Fruit fly (Drosophila melanogaster) whole organism, embryonic: Measurements from ENCODE around the gene MED14.

Source experiments
- Antp ChIP-seq: fragments of 200-800 bp; sonication (Bioruptor generic); optimal IDR thresholded peaks from 3 replicates; lab custom pipeline; 2016; ENCODE audit warnings: missing biosample characterization, missing genetic modification characterization
- Asciz ChIP-seq: fragments of 200-800 bp; sonication (Bioruptor generic); optimal IDR thresholded peaks from 2 replicates; lab custom pipeline; 2017; ENCODE audit warnings: missing biosample characterization, mild to moderate bottlenecking, missing genetic modification characterization, missing genetic modification reagents
- BtbVII ChIP-seq: fragments of 200-800 bp; sonication (Bioruptor generic); optimal IDR thresholded peaks from 3 replicates; lab custom pipeline; 2017; ENCODE audit warnings: missing biosample characterization, mild to moderate bottlenecking, missing genetic modification characterization
- CG10366 ChIP-seq: fragments of 200-800 bp; sonication (Bioruptor generic); IDR thresholded peaks from 2 replicates; pipeline ENCODE4 v1.3.6; 2022; ENCODE audit warnings: missing biosample characterization, missing genetic modification characterization
- CG10543 ChIP-seq: fragments of 200-800 bp; sonication (Bioruptor generic); optimal IDR thresholded peaks from 3 replicates; lab custom pipeline; 2017; ENCODE audit warnings: missing biosample characterization, mild to moderate bottlenecking, missing genetic modification characterization, moderate library complexity
- CG10979 ChIP-seq: fragments of 200-800 bp; sonication (Bioruptor generic); optimal IDR thresholded peaks from 2 replicates; lab custom pipeline; 2018; ENCODE audit warnings: missing biosample characterization, mild to moderate bottlenecking, missing genetic modification characterization, moderate library complexity
- CG11085 ChIP-seq: fragments of 200-800 bp; sonication (Bioruptor generic); IDR thresholded peaks from 2 replicates; pipeline ENCODE4 v1.3.6; 2022; ENCODE audit warnings: missing biosample characterization, missing genetic modification characterization
- CG13287 ChIP-seq: fragments of 200-800 bp; sonication (Bioruptor generic); IDR thresholded peaks from 2 replicates; pipeline ENCODE4 v1.3.6; 2022; ENCODE audit warnings: missing biosample characterization, missing genetic modification characterization; ENCODE audit not compliant: partially characterized antibody
- CG15011 ChIP-seq: fragments of 200-800 bp; sonication (Bioruptor generic); optimal IDR thresholded peaks from 3 replicates; lab custom pipeline; 2018; ENCODE audit warnings: missing biosample characterization, mild to moderate bottlenecking, missing genetic modification characterization
- CG1529 ChIP-seq: fragments of 200-800 bp; sonication (Bioruptor generic); optimal IDR thresholded peaks from 3 replicates; lab custom pipeline; 2018; ENCODE audit warnings: missing biosample characterization, missing genetic modification characterization
- CG15479 ChIP-seq: fragments of 200-800 bp; sonication (Bioruptor generic); optimal IDR thresholded peaks from 3 replicates; lab custom pipeline; 2019; ENCODE audit warnings: missing biosample characterization, mild to moderate bottlenecking, missing genetic modification characterization, moderate library complexity
- CG2889 ChIP-seq: fragments of 200-800 bp; sonication (Bioruptor generic); IDR thresholded peaks from 3 replicates; pipeline ENCODE4 v1.3.6; 2022; ENCODE audit warnings: missing biosample characterization, missing genetic modification characterization
- CG31224 ChIP-seq: fragments of 200-800 bp; sonication (Bioruptor generic); IDR thresholded peaks from 2 replicates; pipeline ENCODE4 v1.3.6; 2022; ENCODE audit warnings: missing biosample characterization, missing genetic modification characterization
- CG32767 ChIP-seq: fragments of 200-800 bp; sonication (Bioruptor generic); IDR thresholded peaks from 2 replicates; pipeline ENCODE4 v1.3.6; 2022; ENCODE audit warnings: missing biosample characterization, missing genetic modification characterization
- CG33213 ChIP-seq: fragments of 200-800 bp; sonication (Bioruptor generic); optimal IDR thresholded peaks from 3 replicates; lab custom pipeline; 2016; ENCODE audit warnings: missing biosample characterization, missing genetic modification characterization
- CG34422 ChIP-seq: fragments of 200-800 bp; sonication (Bioruptor generic); IDR thresholded peaks from 3 replicates; pipeline ENCODE4 v1.3.6; 2022; ENCODE audit warnings: missing biosample characterization, missing genetic modification characterization
- CG4404 ChIP-seq: fragments of 200-800 bp; sonication (Bioruptor generic); IDR thresholded peaks from 2 replicates; pipeline ENCODE4 v1.3.6; 2022; ENCODE audit warnings: missing biosample characterization, missing genetic modification characterization
- CG6272 ChIP-seq: fragments of 200-800 bp; sonication (Bioruptor generic); IDR thresholded peaks from 2 replicates; pipeline ENCODE4 v1.3.6; 2022; ENCODE audit warnings: missing biosample characterization, missing genetic modification characterization
- CG7745 ChIP-seq: fragments of 200-800 bp; sonication (Bioruptor generic); optimal IDR thresholded peaks from 2 replicates; lab custom pipeline; 2018; ENCODE audit warnings: missing biosample characterization, mild to moderate bottlenecking, missing genetic modification characterization, moderate library complexity
- CG8388 ChIP-seq: fragments of 200-800 bp; sonication (Bioruptor generic); optimal IDR thresholded peaks from 2 replicates; lab custom pipeline; 2019; ENCODE audit warnings: missing biosample characterization, mild to moderate bottlenecking, missing genetic modification characterization, moderate library complexity
- CrebB ChIP-seq: fragments of 200-800 bp; sonication (Bioruptor generic); optimal IDR thresholded peaks from 3 replicates; lab custom pipeline; 2018; ENCODE audit warnings: missing biosample characterization, mild to moderate bottlenecking, missing genetic modification characterization
- Dek ChIP-seq: fragments of 200-800 bp; sonication (Bioruptor generic); optimal IDR thresholded peaks from 3 replicates; lab custom pipeline; 2019; ENCODE audit warnings: missing biosample characterization, mild to moderate bottlenecking, missing genetic modification characterization, moderate library complexity
- HLH54F ChIP-seq: fragments of 200-800 bp; sonication (Bioruptor generic); optimal IDR thresholded peaks from 3 replicates; lab custom pipeline; 2016; ENCODE audit warnings: missing biosample characterization, missing genetic modification characterization
- Hey ChIP-seq: fragments of 200-800 bp; sonication (Bioruptor generic); optimal IDR thresholded peaks from 3 replicates; lab custom pipeline; 2018; ENCODE audit warnings: missing biosample characterization, mild to moderate bottlenecking, missing genetic modification characterization
- Hr39 ChIP-seq: fragments of >200 bp; optimal IDR thresholded peaks from 2 replicates; lab custom pipeline; 2017
- Lim3 ChIP-seq: fragments of 200-800 bp; sonication (Bioruptor generic); IDR thresholded peaks from 2 replicates; pipeline ENCODE4 v1.3.6; 2022; ENCODE audit warnings: missing biosample characterization, missing genetic modification characterization
- MESR4 ChIP-seq: fragments of 200-800 bp; sonication (Bioruptor generic); optimal IDR thresholded peaks from 2 replicates; lab custom pipeline; 2018; ENCODE audit warnings: missing biosample characterization, mild to moderate bottlenecking, missing genetic modification characterization, moderate library complexity
- Max ChIP-seq: fragments of 200-800 bp; sonication (Bioruptor generic); optimal IDR thresholded peaks from 2 replicates; lab custom pipeline; 2016; ENCODE audit warnings: missing biosample characterization, mild to moderate bottlenecking, missing genetic modification characterization
- Side ChIP-seq: fragments of 200-800 bp; sonication (Bioruptor generic); optimal IDR thresholded peaks from 2 replicates; lab custom pipeline; 2016; ENCODE audit warnings: missing biosample characterization, missing genetic modification characterization
- ato ChIP-seq: fragments of 200-800 bp; sonication (Bioruptor generic); IDR thresholded peaks from 2 replicates; pipeline ENCODE4 v1.3.6; 2022; ENCODE audit warnings: missing biosample characterization, missing genetic modification characterization; ENCODE audit not compliant: partially characterized antibody
- btn ChIP-seq: fragments of 200-800 bp; sonication (Bioruptor generic); optimal IDR thresholded peaks from 2 replicates; lab custom pipeline; 2016; ENCODE audit warnings: missing biosample characterization, missing genetic modification characterization
- caup ChIP-seq: fragments of 200-800 bp; sonication (Bioruptor generic); optimal IDR thresholded peaks from 3 replicates; lab custom pipeline; 2017; ENCODE audit warnings: missing biosample characterization, mild to moderate bottlenecking, missing genetic modification characterization, moderate library complexity; ENCODE audit not compliant: severe bottlenecking
- crp ChIP-seq, 2 experiments: fragments of 200-800 bp; sonication (Bioruptor generic); optimal IDR thresholded peaks; 2 replicates in 1 of 2; 3 replicates in 1 of 2; lab custom pipeline; 2017; ENCODE audit warnings: missing biosample characterization in 2 of 2, missing genetic modification characterization in 2 of 2, mild to moderate bottlenecking in 1 of 2, moderate library complexity in 1 of 2
- da ChIP-seq: fragments of 200-800 bp; sonication (Bioruptor generic); optimal IDR thresholded peaks from 2 replicates; lab custom pipeline; 2016; ENCODE audit warnings: missing biosample characterization, missing genetic modification characterization
- en ChIP-seq: fragments of 200-800 bp; sonication (Bioruptor generic); optimal IDR thresholded peaks from 2 replicates; lab custom pipeline; 2016; ENCODE audit warnings: missing biosample characterization, missing genetic modification characterization
- gsb-n ChIP-seq: fragments of 200-800 bp; sonication (Bioruptor generic); optimal IDR thresholded peaks from 3 replicates; lab custom pipeline; 2018; ENCODE audit warnings: missing biosample characterization, mild to moderate bottlenecking, missing genetic modification characterization
- her ChIP-seq: fragments of 200-800 bp; sonication (Bioruptor generic); optimal IDR thresholded peaks from 2 replicates; lab custom pipeline; 2016; ENCODE audit warnings: missing biosample characterization, missing genetic modification characterization
- hth ChIP-seq: fragments of >200 bp; optimal IDR thresholded peaks from 2 replicates; lab custom pipeline; 2017; ENCODE audit warnings: inconsistent platforms
- inv ChIP-seq: fragments of 200-800 bp; sonication (Bioruptor generic); IDR thresholded peaks from 2 replicates; pipeline ENCODE4 v1.3.6; 2022; ENCODE audit warnings: missing biosample characterization, missing genetic modification characterization; ENCODE audit not compliant: partially characterized antibody
- kni ChIP-seq: fragments of 200-800 bp; sonication (Bioruptor generic); optimal IDR thresholded peaks from 3 replicates; lab custom pipeline; 2017; ENCODE audit warnings: mild to moderate bottlenecking, missing biosample characterization, missing genetic modification reagents, missing genetic modification characterization
- luna ChIP-seq: fragments of 200-800 bp; sonication (Bioruptor generic); optimal IDR thresholded peaks from 2 replicates; lab custom pipeline; 2016; ENCODE audit warnings: missing biosample characterization, missing genetic modification characterization
- mam ChIP-seq: fragments of 200-800 bp; sonication (Bioruptor generic); optimal IDR thresholded peaks from 3 replicates; lab custom pipeline; 2016; ENCODE audit warnings: missing biosample characterization, missing genetic modification characterization
- mirr ChIP-seq: fragments of 200-800 bp; sonication (Bioruptor generic); optimal IDR thresholded peaks from 3 replicates; lab custom pipeline; 2018; ENCODE audit warnings: missing biosample characterization, mild to moderate bottlenecking, missing genetic modification characterization
- pum ChIP-seq: fragments of 200-800 bp; sonication (Bioruptor generic); optimal IDR thresholded peaks from 2 replicates; lab custom pipeline; 2016; ENCODE audit warnings: missing biosample characterization, missing genetic modification characterization
- ranshi ChIP-seq: fragments of 200-800 bp; sonication (Bioruptor generic); IDR thresholded peaks from 2 replicates; pipeline ENCODE4 v1.3.6; 2022; ENCODE audit warnings: missing biosample characterization, missing genetic modification characterization
- sc ChIP-seq, 3 experiments: fragments of >200 bp in 2 of 3; fragments of 200-800 bp in 1 of 3; sonication (Bioruptor generic) in 1 of 3; optimal IDR thresholded peaks; 2 replicates in 2 of 3; 3 replicates in 1 of 3; lab custom pipeline; 2017; ENCODE audit warnings: mild to moderate bottlenecking in 1 of 3, missing biosample characterization in 1 of 3, missing genetic modification characterization in 1 of 3, missing genetic modification reagents in 1 of 3
- sd ChIP-seq: fragments of 200-800 bp; sonication (Bioruptor generic); optimal IDR thresholded peaks from 3 replicates; lab custom pipeline; 2018; ENCODE audit warnings: missing biosample characterization, mild to moderate bottlenecking, missing genetic modification characterization, moderate library complexity
- sens ChIP-seq: fragments of 200-800 bp; sonication (Bioruptor generic); peaks from one replicate; lab custom pipeline; 2016; ENCODE audit warnings: missing biosample characterization, missing genetic modification characterization
- yki ChIP-seq: fragments of >200 bp; optimal IDR thresholded peaks from 3 replicates; lab custom pipeline; 2018
- zen ChIP-seq: fragments of 200-800 bp; sonication (Bioruptor generic); optimal IDR thresholded peaks from 3 replicates; lab custom pipeline; 2018; ENCODE audit warnings: missing biosample characterization, mild to moderate bottlenecking, missing genetic modification characterization, moderate library complexity

Gene MED14

DNA sequence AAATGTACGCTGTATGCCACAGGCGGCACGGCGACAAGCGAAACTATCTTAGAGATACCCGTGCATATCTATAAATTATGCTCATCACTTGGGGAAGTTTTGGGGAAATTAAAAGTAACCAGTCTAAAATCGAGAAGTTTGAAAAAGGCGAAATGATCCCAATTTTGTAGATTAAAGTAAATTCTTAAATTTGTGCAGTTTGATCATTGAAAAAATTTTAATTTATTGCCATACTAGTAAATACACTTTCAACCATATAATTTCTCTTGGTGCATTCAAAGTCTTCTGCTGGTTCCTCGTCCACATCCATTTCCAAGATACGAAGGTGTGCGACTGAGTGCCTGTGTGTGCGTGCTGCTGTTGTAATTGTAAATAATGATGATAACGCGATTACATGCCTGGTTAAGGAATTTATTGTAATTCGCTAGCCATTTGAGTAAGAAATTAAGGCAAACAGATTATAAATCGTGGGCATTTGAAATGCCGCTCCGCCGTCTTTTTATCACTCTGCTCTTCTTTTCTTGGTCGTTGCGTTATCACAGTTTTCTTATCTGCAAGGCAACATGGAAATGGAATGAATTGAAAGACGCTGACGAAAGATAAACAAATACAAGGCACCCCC is 22.5 kb downstream of the MED14 start (continued):
- no peak for TF ChIP-seq sc (optimal IDR thresholded peaks at IDR 0.05; lab: Kevin White, UChicago)
- peak; percentile 82 for TF ChIP-seq sc (GFP tag; optimal IDR thresholded peaks at IDR 0.05; lab: Kevin White, UChicago)
- TF ChIP-seq ato (GFP tag; lab: Robert Waterston, UW), result no peak
- TF ChIP-seq Dek, result peak; percentile 71
- peak; percentile 67 for TF ChIP-seq caup
- TF ChIP-seq CG13287 (GFP tag; lab: Robert Waterston, UW), result no peak
- no peak for TF ChIP-seq inv
- TF ChIP-seq CG1529 (GFP tag; lab: Kevin White, UChicago), result peak; percentile 82
- TF ChIP-seq MESR4 (GFP tag; lab: Kevin White, UChicago), result peak; percentile 3
- peak; percentile 85 for TF ChIP-seq Antp (GFP tag; lab: Kevin White, UChicago)
- TF ChIP-seq BtbVII (GFP tag; lab: Kevin White, UChicago), result peak; percentile 72
- TF ChIP-seq HLH54F (GFP tag; lab: Kevin White, UChicago), result peak; percentile 35
- peak; percentile 74 for TF ChIP-seq CG4404 (GFP tag; lab: Robert Waterston, UW)
- TF ChIP-seq yki (lab: Kevin White, UChicago), result no peak
- peak; percentile 90 for TF ChIP-seq CG8388 (GFP tag; lab: Kevin White, UChicago)
- peak; percentile 90 for TF ChIP-seq CG10366
- TF ChIP-seq CG7745, result no peak
- TF ChIP-seq Hr39 (lab: Kevin White, UChicago), result no peak
- peak; percentile 72 for TF ChIP-seq CrebB (tag; lab: Kevin White, UChicago)
- TF ChIP-seq CG15479 (GFP tag; lab: Kevin White, UChicago), result no peak
- no peak for TF ChIP-seq kni (GFP tag; lab: Kevin White, UChicago)
- TF ChIP-seq CG31224 (GFP tag; lab: Robert Waterston, UW), result peak; percentile 65
- TF ChIP-seq CG6272 (GFP tag; lab: Robert Waterston, UW), result peak; percentile 79
- no peak; the same call in 1 of the 2 replicates for TF ChIP-seq CG11085 (GFP tag; lab: Robert Waterston, UW)
- peak; percentile 81 for TF ChIP-seq Side (GFP tag; lab: Kevin White, UChicago)
- TF ChIP-seq her (GFP tag; lab: Kevin White, UChicago), result peak; percentile 72
- peak; percentile 74 for TF ChIP-seq Lim3 (GFP tag; lab: Robert Waterston, UW)
- peak; percentile 75; the same call in 2 of the 3 replicates for TF ChIP-seq CG2889 (GFP tag; lab: Robert Waterston, UW)
- TF ChIP-seq pum (GFP tag; lab: Kevin White, UChicago), result peak; percentile 80
- TF ChIP-seq mam (GFP tag; lab: Kevin White, UChicago), result peak; percentile 75
- peak; percentile 98 for TF ChIP-seq sens (GFP tag; lab: Kevin White, UChicago)
- TF ChIP-seq CG10543 (GFP tag; lab: Kevin White, UChicago), result no peak
- peak; percentile 88 for TF ChIP-seq ranshi (GFP tag; lab: Robert Waterston, UW)
- TF ChIP-seq CG33213 (GFP tag; lab: Kevin White, UChicago), result peak; percentile 69
- TF ChIP-seq mirr (GFP tag; lab: Kevin White, UChicago), result peak; percentile 94
- peak; percentile 76 for TF ChIP-seq en
- TF ChIP-seq Asciz, result peak; percentile 89
- TF ChIP-seq CG10979, result peak; percentile 92
- no peak for TF ChIP-seq luna (GFP tag; lab: Kevin White, UChicago)
- TF ChIP-seq sd (tag; lab: Kevin White, UChicago), result peak; percentile 71
- TF ChIP-seq crp (GFP tag; optimal IDR thresholded peaks at IDR 0.05; lab: Kevin White, UChicago), result peak in 1 of 2 experiments; percentile 24
- TF ChIP-seq gsb-n (tag; lab: Kevin White, UChicago), result peak; percentile 89
- peak; percentile 87 for TF ChIP-seq Max (GFP tag; lab: Kevin White, UChicago)
- peak; percentile 83 for TF ChIP-seq btn (GFP tag; lab: Kevin White, UChicago)
- TF ChIP-seq CG15011 (GFP tag; lab: Kevin White, UChicago), result peak; percentile 65
- TF ChIP-seq Hey (tag; lab: Kevin White, UChicago), result peak; percentile 4
- peak; percentile 82 for TF ChIP-seq zen (tag; lab: Kevin White, UChicago)
- TF ChIP-seq hth (lab: Kevin White, UChicago), result no peak
- peak; percentile 87 for TF ChIP-seq CG32767 (GFP tag; lab: Robert Waterston, UW)
- peak; percentile 65 for TF ChIP-seq da (GFP tag; lab: Kevin White, UChicago)
- peak; percentile 92 for TF ChIP-seq CG34422
